Fruit fly (Drosophila melanogaster): ENCODE data around the gene ab.

The ab gene

dm6 chr2L:11190165-11190564, 20.3 kb upstream of the ab start:
- TF ChIP-seq cnc (optimal IDR thresholded peaks at IDR 0.05): no peak
- TF ChIP-seq pad (GFP tag; optimal IDR thresholded peaks at IDR 0.05): no peak
- no peak for TF ChIP-seq CG33017 (tag; optimal IDR thresholded peaks at IDR 0.05)
- no peak for TF ChIP-seq CG7045 (GFP tag; optimal IDR thresholded peaks at IDR 0.05)
- no peak for TF ChIP-seq CG12768 (GFP tag; optimal IDR thresholded peaks at IDR 0.05)

- TF ChIP-seq ovo (GFP tag; optimal IDR thresholded peaks at IDR 0.05): no peak
Observed at dm6 chr2L:11192691-11193090, 17.8 kb upstream of the ab start.

dm6 chr2L:11196219-11196618, 14.3 kb upstream of the ab start:
- TF ChIP-seq kay (GFP tag; ENCODE audit: borderline replicate concordance) (no peak), CG7045 (GFP tag; optimal IDR thresholded peaks at IDR 0.05) (no peak), CG14711 (tag; optimal IDR thresholded peaks at IDR 0.05) (no peak), Crg-1 (GFP tag; optimal IDR thresholded peaks at IDR 0.05) (no peak), Mnt (GFP tag; optimal IDR thresholded peaks at IDR 0.05) (no peak), bab1 (GFP tag; optimal IDR thresholded peaks at IDR 0.05) (no peak), Clk (GFP tag; optimal IDR thresholded peaks at IDR 0.05) (no peak), pad (GFP tag; optimal IDR thresholded peaks at IDR 0.05) (no peak), cnc (optimal IDR thresholded peaks at IDR 0.05) (no peak), tj (GFP tag; optimal IDR thresholded peaks at IDR 0.05) (no peak), toe (GFP tag; optimal IDR thresholded peaks at IDR 0.05) (no peak)

- TF ChIP-seq cnc (optimal IDR thresholded peaks at IDR 0.05) (no peak), pad (GFP tag; optimal IDR thresholded peaks at IDR 0.05) (no peak), CG14711 (tag; optimal IDR thresholded peaks at IDR 0.05) (no peak), CG1620 (GFP tag; optimal IDR thresholded peaks at IDR 0.05) (no peak), ovo (GFP tag; optimal IDR thresholded peaks at IDR 0.05) (no peak), CG5204 (GFP tag; optimal IDR thresholded peaks at IDR 0.05) (no peak), tj (GFP tag; optimal IDR thresholded peaks at IDR 0.05) (no peak), Clk (GFP tag; optimal IDR thresholded peaks at IDR 0.05) (no peak), CG33017 (tag; optimal IDR thresholded peaks at IDR 0.05) (no peak), kay (GFP tag; ENCODE audit: borderline replicate concordance) (no peak), toe (GFP tag; optimal IDR thresholded peaks at IDR 0.05) (no peak), Mnt (GFP tag; optimal IDR thresholded peaks at IDR 0.05) (no peak), CG7045 (GFP tag; optimal IDR thresholded peaks at IDR 0.05) (no peak)
Observed at dm6 chr2L:11196781-11197180, 13.7 kb upstream of the ab start.

- no peak for TF ChIP-seq kay (GFP tag; ENCODE audit: borderline replicate concordance)
- TF ChIP-seq toe (GFP tag; optimal IDR thresholded peaks at IDR 0.05): no peak
- no peak for TF ChIP-seq cnc (optimal IDR thresholded peaks at IDR 0.05)
- TF ChIP-seq CG5204 (GFP tag; optimal IDR thresholded peaks at IDR 0.05): no peak
- TF ChIP-seq CG14711 (tag; optimal IDR thresholded peaks at IDR 0.05): no peak
- no peak for TF ChIP-seq ovo (GFP tag; optimal IDR thresholded peaks at IDR 0.05)
- no peak for TF ChIP-seq CG12768 (GFP tag; optimal IDR thresholded peaks at IDR 0.05)
- no peak for TF ChIP-seq CG33017 (tag; optimal IDR thresholded peaks at IDR 0.05)
- TF ChIP-seq tj (GFP tag; optimal IDR thresholded peaks at IDR 0.05): no peak
- TF ChIP-seq cic (GFP tag; optimal IDR thresholded peaks at IDR 0.05): no peak
- no peak for TF ChIP-seq CG11617 (GFP tag; optimal IDR thresholded peaks at IDR 0.05)
- no peak for TF ChIP-seq Crg-1 (GFP tag; optimal IDR thresholded peaks at IDR 0.05)
Observed at dm6 chr2L:11199068-11199467, 11.4 kb upstream of the ab start.

dm6 chr2L:11200734-11201133, 9.7 kb upstream of the ab start:
- TF ChIP-seq CG11617 (GFP tag; optimal IDR thresholded peaks at IDR 0.05) (no peak), Mnt (GFP tag; optimal IDR thresholded peaks at IDR 0.05) (no peak), toe (GFP tag; optimal IDR thresholded peaks at IDR 0.05) (no peak)

- TF ChIP-seq CG12768 (GFP tag; optimal IDR thresholded peaks at IDR 0.05) (peak; percentile 70), CG7045 (GFP tag; optimal IDR thresholded peaks at IDR 0.05) (peak; percentile 10), cic (GFP tag; optimal IDR thresholded peaks at IDR 0.05) (no peak), CG14711 (tag; optimal IDR thresholded peaks at IDR 0.05) (no peak), cnc (optimal IDR thresholded peaks at IDR 0.05) (no peak), CG1620 (GFP tag; optimal IDR thresholded peaks at IDR 0.05) (no peak), kay (GFP tag; ENCODE audit: borderline replicate concordance) (no peak), ovo (GFP tag; optimal IDR thresholded peaks at IDR 0.05) (no peak), CG33017 (tag; optimal IDR thresholded peaks at IDR 0.05) (peak; percentile 9), Mnt (GFP tag; optimal IDR thresholded peaks at IDR 0.05) (peak; percentile 14), toe (GFP tag; optimal IDR thresholded peaks at IDR 0.05) (peak; percentile 67), CG11617 (GFP tag; optimal IDR thresholded peaks at IDR 0.05) (no peak), bab1 (GFP tag; optimal IDR thresholded peaks at IDR 0.05) (no peak), Clk (GFP tag; optimal IDR thresholded peaks at IDR 0.05) (peak; percentile 19), pad (GFP tag; optimal IDR thresholded peaks at IDR 0.05) (peak; percentile 16), Crg-1 (GFP tag; optimal IDR thresholded peaks at IDR 0.05) (no peak), CG7101 (tag; optimal IDR thresholded peaks at IDR 0.05) (peak; percentile 51), tj (GFP tag; optimal IDR thresholded peaks at IDR 0.05) (no peak), Hr96 (GFP tag; optimal IDR thresholded peaks at IDR 0.05) (peak; percentile 56), CG5204 (GFP tag; optimal IDR thresholded peaks at IDR 0.05) (peak; percentile 67)
Observed at dm6 chr2L:11203494-11204010, 6.9 kb upstream of the ab start, which contains the start of gene Ca-beta. Gene Ca-beta (minus strand): TSS chr2L:11203544.

All from whole organism, adult.